Fruit fly (Drosophila melanogaster) whole organism, embryonic: ENCODE results near the gene RpS15Aa.

Experiments
- BEAF-32 ChIP-seq: fragments of 200-800 bp; sonication (Bioruptor generic); optimal IDR thresholded peaks from 3 replicates; lab custom pipeline; 2017; ENCODE audit warnings: missing biosample characterization, missing genetic modification characterization, mild to moderate bottlenecking, moderate library complexity, missing genetic modification reagents
- CG10147 ChIP-seq: fragments of 200-800 bp; sonication (Bioruptor generic); optimal IDR thresholded peaks from 2 replicates; lab custom pipeline; 2019; ENCODE audit warnings: missing biosample characterization, mild to moderate bottlenecking, missing genetic modification characterization, moderate library complexity
- CG10321 ChIP-seq: fragments of 200-800 bp; sonication (Bioruptor generic); IDR thresholded peaks from 2 replicates; pipeline ENCODE4 v1.3.6; 2022; ENCODE audit warnings: missing biosample characterization, missing genetic modification characterization
- CG10366 ChIP-seq: fragments of 200-800 bp; sonication (Bioruptor generic); IDR thresholded peaks from 2 replicates; pipeline ENCODE4 v1.3.6; 2022; ENCODE audit warnings: missing biosample characterization, missing genetic modification characterization
- CG10462 ChIP-seq: fragments of 200-800 bp; sonication (Bioruptor generic); optimal IDR thresholded peaks from 2 replicates; lab custom pipeline; 2016; ENCODE audit warnings: missing biosample characterization, missing genetic modification characterization
- CG12769 ChIP-seq: fragments of 200-800 bp; sonication (Bioruptor generic); optimal IDR thresholded peaks from 2 replicates; lab custom pipeline; 2019; ENCODE audit warnings: missing biosample characterization, mild to moderate bottlenecking, missing genetic modification characterization, moderate library complexity
- CG13287 ChIP-seq: fragments of 200-800 bp; sonication (Bioruptor generic); IDR thresholded peaks from 2 replicates; pipeline ENCODE4 v1.3.6; 2022; ENCODE audit warnings: missing biosample characterization, missing genetic modification characterization; ENCODE audit not compliant: partially characterized antibody
- CG13624 ChIP-seq: fragments of 200-800 bp; sonication (Bioruptor generic); optimal IDR thresholded peaks from 2 replicates; lab custom pipeline; 2016; ENCODE audit warnings: missing biosample characterization, missing genetic modification characterization
- CG14860 ChIP-seq: fragments of 200-800 bp; sonication (Bioruptor generic); IDR thresholded peaks from 3 replicates; pipeline ENCODE4 v1.3.6; 2022; ENCODE audit warnings: missing biosample characterization, missing genetic modification characterization; ENCODE audit not compliant: partially characterized antibody
- CG18764 ChIP-seq: fragments of 200-800 bp; sonication (Bioruptor generic); optimal IDR thresholded peaks from 3 replicates; lab custom pipeline; 2016; ENCODE audit warnings: missing biosample characterization, missing genetic modification characterization
- CG2129 ChIP-seq: fragments of 200-800 bp; sonication (Bioruptor generic); IDR thresholded peaks from 2 replicates; pipeline ENCODE4 v1.3.6; 2022; ENCODE audit warnings: missing biosample characterization, missing genetic modification characterization; ENCODE audit not compliant: partially characterized antibody
- CG30403 ChIP-seq: fragments of 200-800 bp; sonication (Bioruptor generic); optimal IDR thresholded peaks from 3 replicates; lab custom pipeline; 2016; ENCODE audit warnings: missing biosample characterization, missing genetic modification characterization
- CG3163 ChIP-seq: fragments of 200-800 bp; sonication (Bioruptor generic); optimal IDR thresholded peaks from 3 replicates; lab custom pipeline; 2016; ENCODE audit warnings: missing biosample characterization, missing genetic modification characterization
- CG34224 ChIP-seq: fragments of 200-800 bp; sonication (Bioruptor generic); IDR thresholded peaks from 3 replicates; pipeline ENCODE4 v1.3.6; 2022; ENCODE audit warnings: missing biosample characterization, missing genetic modification characterization; ENCODE audit not compliant: partially characterized antibody
- CG3838 ChIP-seq: fragments of 200-800 bp; sonication (Bioruptor generic); optimal IDR thresholded peaks from 3 replicates; lab custom pipeline; 2016; ENCODE audit warnings: missing biosample characterization, missing genetic modification characterization
- CG5245 ChIP-seq: fragments of 200-800 bp; sonication (Bioruptor generic); optimal IDR thresholded peaks from 3 replicates; lab custom pipeline; 2016; ENCODE audit warnings: missing biosample characterization, missing genetic modification characterization
- CG6254 ChIP-seq: fragments of 200-800 bp; sonication (Bioruptor generic); optimal IDR thresholded peaks from 3 replicates; lab custom pipeline; 2017; ENCODE audit warnings: mild to moderate bottlenecking, missing biosample characterization, missing genetic modification reagents, missing genetic modification characterization
- CG6791 ChIP-seq: fragments of 200-800 bp; sonication (Bioruptor generic); IDR thresholded peaks from 3 replicates; pipeline ENCODE4 v1.3.6; 2022; ENCODE audit warnings: missing biosample characterization, missing genetic modification characterization; ENCODE audit not compliant: partially characterized antibody
- CG7357 ChIP-seq: fragments of 200-800 bp; sonication (Bioruptor generic); IDR thresholded peaks from 3 replicates; pipeline ENCODE4 v1.3.6; 2022; ENCODE audit warnings: missing biosample characterization, missing genetic modification characterization
- CG8478 ChIP-seq: fragments of >200 bp; optimal IDR thresholded peaks from 2 replicates; lab custom pipeline; 2018
- CG8924 ChIP-seq: fragments of 200-800 bp; optimal IDR thresholded peaks from 3 replicates; lab custom pipeline; 2019; ENCODE audit warnings: missing biosample characterization, mild to moderate bottlenecking, missing genetic modification characterization, moderate library complexity
- D ChIP-seq, 2 experiments: fragments of 200-800 bp in 1 of 2; fragments of >200 bp in 1 of 2; sonication (Bioruptor generic) in 1 of 2; optimal IDR thresholded peaks; 2 replicates in 1 of 2; 3 replicates in 1 of 2; lab custom pipeline; 2017; ENCODE audit warnings: mild to moderate bottlenecking in 1 of 2, missing biosample characterization in 1 of 2, missing genetic modification characterization in 1 of 2, missing genetic modification reagents in 1 of 2
- Dek ChIP-seq: fragments of 200-800 bp; sonication (Bioruptor generic); optimal IDR thresholded peaks from 3 replicates; lab custom pipeline; 2019; ENCODE audit warnings: missing biosample characterization, mild to moderate bottlenecking, missing genetic modification characterization, moderate library complexity
- HLH4C ChIP-seq: fragments of 200-800 bp; sonication (Bioruptor generic); IDR thresholded peaks from 3 replicates; pipeline ENCODE4 v1.3.6; 2022; ENCODE audit warnings: missing biosample characterization, missing genetic modification characterization; ENCODE audit not compliant: partially characterized antibody
- Hr78 ChIP-seq, 2 experiments: fragments of 200-800 bp in 1 of 2; fragments of >200 bp in 1 of 2; sonication (Bioruptor generic) in 1 of 2; optimal IDR thresholded peaks; 2 replicates each; lab custom pipeline; 2017 to 2019; ENCODE audit warnings: missing biosample characterization in 2 of 2, missing genetic modification characterization in 2 of 2, mild to moderate bottlenecking in 1 of 2, moderate library complexity in 1 of 2
- Lhr ChIP-seq: fragments of 200-800 bp; sonication (Bioruptor generic); optimal IDR thresholded peaks from 3 replicates; lab custom pipeline; 2017; ENCODE audit warnings: mild to moderate bottlenecking, missing biosample characterization, missing genetic modification reagents, missing genetic modification characterization
- MBD-R2 ChIP-seq: fragments of 200-800 bp; sonication (Bioruptor generic); IDR thresholded peaks from 2 replicates; pipeline ENCODE4 v1.3.6; 2022; ENCODE audit warnings: missing biosample characterization, missing genetic modification characterization
- Nf-YB ChIP-seq: fragments of 200-800 bp; sonication (Bioruptor generic); optimal IDR thresholded peaks from 3 replicates; lab custom pipeline; 2019; ENCODE audit warnings: missing biosample characterization, mild to moderate bottlenecking, missing genetic modification characterization, moderate library complexity
- al ChIP-seq: fragments of 200-800 bp; sonication (Bioruptor generic); IDR thresholded peaks from 2 replicates; pipeline ENCODE4 v1.3.6; 2022; ENCODE audit warnings: missing biosample characterization, missing genetic modification characterization
- amos ChIP-seq: fragments of 200-800 bp; sonication (Bioruptor generic); IDR thresholded peaks from 2 replicates; pipeline ENCODE4 v1.3.6; 2022; ENCODE audit warnings: missing biosample characterization, missing genetic modification characterization; ENCODE audit not compliant: partially characterized antibody
- ase ChIP-seq: fragments of 200-800 bp; sonication (Bioruptor generic); IDR thresholded peaks from 3 replicates; pipeline ENCODE4 v1.3.6; 2022; ENCODE audit warnings: missing biosample characterization, missing genetic modification characterization
- bigmax ChIP-seq: fragments of 200-800 bp; sonication (Bioruptor generic); optimal IDR thresholded peaks from 2 replicates; lab custom pipeline; 2018; ENCODE audit warnings: missing biosample characterization, mild to moderate bottlenecking, missing genetic modification characterization
- dimm ChIP-seq: fragments of 200-800 bp; sonication (Bioruptor generic); IDR thresholded peaks from 2 replicates; pipeline ENCODE4 v1.3.6; 2022; ENCODE audit warnings: missing biosample characterization, missing genetic modification characterization
- dmrt11E ChIP-seq: fragments of 200-800 bp; sonication (Bioruptor generic); optimal IDR thresholded peaks from 3 replicates; lab custom pipeline; 2018; ENCODE audit warnings: missing biosample characterization, mild to moderate bottlenecking, missing genetic modification characterization, moderate library complexity
- ems ChIP-seq: fragments of 200-800 bp; sonication (Bioruptor generic); optimal IDR thresholded peaks from 3 replicates; lab custom pipeline; 2016; ENCODE audit warnings: missing biosample characterization, missing genetic modification characterization
- esg ChIP-seq: fragments of 200-800 bp; sonication (Bioruptor generic); conservative IDR thresholded peaks from 2 replicates; pipeline ENCODE4 v1.3.6; 2022; ENCODE audit warnings: missing biosample characterization, missing genetic modification characterization
- fu2 ChIP-seq: fragments of 200-800 bp; sonication (Bioruptor generic); optimal IDR thresholded peaks from 2 replicates; lab custom pipeline; 2016; ENCODE audit warnings: missing biosample characterization, missing genetic modification characterization
- inv ChIP-seq: fragments of 200-800 bp; sonication (Bioruptor generic); IDR thresholded peaks from 2 replicates; pipeline ENCODE4 v1.3.6; 2022; ENCODE audit warnings: missing biosample characterization, missing genetic modification characterization; ENCODE audit not compliant: partially characterized antibody
- lmd ChIP-seq: fragments of 200-800 bp; sonication (Bioruptor generic); IDR thresholded peaks from 2 replicates; pipeline ENCODE4 v1.3.6; 2022; ENCODE audit warnings: missing biosample characterization, missing genetic modification characterization
- nau ChIP-seq: fragments of 200-800 bp; sonication (Bioruptor generic); optimal IDR thresholded peaks from 3 replicates; lab custom pipeline; 2017; ENCODE audit warnings: missing biosample characterization, mild to moderate bottlenecking, missing genetic modification characterization, missing genetic modification reagents
- pzg ChIP-seq: fragments of 200-800 bp; sonication (Bioruptor generic); optimal IDR thresholded peaks from 3 replicates; lab custom pipeline; 2018; ENCODE audit warnings: missing biosample characterization, mild to moderate bottlenecking, missing genetic modification characterization, moderate library complexity
- row ChIP-seq: fragments of 200-800 bp; sonication (Bioruptor generic); IDR thresholded peaks from 3 replicates; pipeline ENCODE4 v1.3.6; 2022; ENCODE audit warnings: missing biosample characterization, missing genetic modification characterization
- slp2 ChIP-seq: fragments of 200-800 bp; sonication (Bioruptor generic); optimal IDR thresholded peaks from 2 replicates; lab custom pipeline; 2016; ENCODE audit warnings: missing biosample characterization, missing genetic modification characterization
- so ChIP-seq: fragments of 200-800 bp; sonication (Bioruptor generic); IDR thresholded peaks from 3 replicates; pipeline ENCODE4 v1.3.6; 2022; ENCODE audit warnings: missing biosample characterization, missing genetic modification characterization
- tna ChIP-seq: fragments of 200-800 bp; sonication (Bioruptor generic); IDR thresholded peaks from 2 replicates; pipeline ENCODE4 v1.3.6; 2022; ENCODE audit warnings: missing biosample characterization, missing genetic modification characterization; ENCODE audit not compliant: partially characterized antibody
- unc-4 ChIP-seq: fragments of 200-800 bp; sonication (Bioruptor generic); IDR thresholded peaks from 2 replicates; pipeline ENCODE4 v1.3.6; 2022; ENCODE audit warnings: missing biosample characterization, missing genetic modification characterization; ENCODE audit not compliant: partially characterized antibody
- wdn ChIP-seq: fragments of 200-800 bp; sonication (Bioruptor generic); IDR thresholded peaks from 2 replicates; pipeline ENCODE4 v1.3.6; 2022; ENCODE audit warnings: missing biosample characterization, missing genetic modification characterization
- z ChIP-seq: fragments of 200-800 bp; sonication (Bioruptor generic); IDR thresholded peaks from 3 replicates; pipeline ENCODE4 v1.3.6; 2022; ENCODE audit warnings: missing biosample characterization, missing genetic modification characterization
- zf30C ChIP-seq: fragments of 200-800 bp; sonication (Bioruptor generic); optimal IDR thresholded peaks from 3 replicates; lab custom pipeline; 2018; ENCODE audit warnings: missing biosample characterization, mild to moderate bottlenecking, missing genetic modification characterization

The RpS15Aa gene

dm6 chrX:13287854-13288376, 49.6 kb downstream of the RpS15Aa start, which contains the start of gene Remo (continued):
- TF ChIP-seq lmd (no peak), CG8478 (lab: Kevin White, UChicago) (no peak), CG12769 (tag; lab: Kevin White, UChicago) (no peak), CG10462 (GFP tag; lab: Kevin White, UChicago) (no peak), CG18764 (no peak), dimm (GFP tag; lab: Robert Waterston, UW) (no peak), esg (GFP tag; lab: Robert Waterston, UW) (no peak), pzg (peak; percentile 92), slp2 (no peak), CG6791 (GFP tag; lab: Robert Waterston, UW) (peak; percentile 61; the same call in 1 of the 3 replicates), ems (GFP tag; lab: Kevin White, UChicago) (no peak), ase (GFP tag; lab: Robert Waterston, UW) (no peak), zf30C (GFP tag; lab: Kevin White, UChicago) (peak; percentile 91), CG10366 (GFP tag; lab: Robert Waterston, UW) (no peak), CG30403 (peak; percentile 1), Nf-YB (no peak), bigmax (GFP tag; lab: Kevin White, UChicago) (no peak), Hr78 (GFP tag; optimal IDR thresholded peaks at IDR 0.05; lab: Kevin White, UChicago) (peak in 1 of 2 experiments; percentile 95), MBD-R2 (GFP tag; lab: Robert Waterston, UW) (peak; percentile 52; the same call in 1 of the 2 replicates), CG10147 (GFP tag; lab: Kevin White, UChicago) (peak; percentile 20), BEAF-32 (GFP tag; lab: Kevin White, UChicago) (peak; percentile 89), CG10321 (GFP tag; lab: Robert Waterston, UW) (no peak), nau (GFP tag; lab: Kevin White, UChicago) (no peak), Dek (tag; lab: Kevin White, UChicago) (peak; percentile 13), HLH4C (GFP tag; lab: Robert Waterston, UW) (peak; percentile 57; the same call in 2 of the 3 replicates), CG13287 (GFP tag; lab: Robert Waterston, UW) (peak; percentile 81), row (peak; percentile 40), CG2129 (peak; percentile 31; the same call in 1 of the 2 replicates), CG6254 (no peak), CG13624 (GFP tag; lab: Kevin White, UChicago) (no peak), CG5245 (no peak), CG8924 (tag; lab: Kevin White, UChicago) (peak; percentile 46), fu2 (GFP tag; lab: Kevin White, UChicago) (no peak), CG3163 (GFP tag; lab: Kevin White, UChicago) (no peak), CG3838 (GFP tag; lab: Kevin White, UChicago) (no peak), CG14860 (GFP tag; lab: Robert Waterston, UW) (0 out of 3 replicates have a peak, but pooled peaks have one; percentile 52), so (peak; percentile 66; the same call in 1 of the 3 replicates), wdn (GFP tag; lab: Robert Waterston, UW) (no peak), z (GFP tag; lab: Robert Waterston, UW) (no peak), CG34224 (GFP tag; lab: Robert Waterston, UW) (peak; percentile 50), inv (GFP tag; lab: Robert Waterston, UW) (peak; percentile 59; the same call in 1 of the 2 replicates), al (no peak), unc-4 (GFP tag; lab: Robert Waterston, UW) (peak; percentile 82), D (optimal IDR thresholded peaks at IDR 0.05; lab: Kevin White, UChicago) (no peak), D (GFP tag; optimal IDR thresholded peaks at IDR 0.05; lab: Kevin White, UChicago) (no peak), amos (peak; percentile 84), dmrt11E (no peak), Lhr (GFP tag; lab: Kevin White, UChicago) (peak; percentile 73), tna (GFP tag; lab: Robert Waterston, UW) (no peak), CG7357 (GFP tag; lab: Robert Waterston, UW) (no peak)
